Fruit fly (Drosophila melanogaster): ENCODE results near the gene Or83a.

Gene Or83a

dm6 chr3R:5385761-5386160 is 13.2 kb downstream of the Or83a start:
- TF ChIP-seq CG8159 (tag; optimal IDR thresholded peaks at IDR 0.05): no peak
- TF ChIP-seq CG17806 (tag; optimal IDR thresholded peaks at IDR 0.05): peak; percentile 13
- TF ChIP-seq gl (tag; optimal IDR thresholded peaks at IDR 0.05): peak; percentile 19
- peak; percentile 98 for TF ChIP-seq EcR (GFP tag; optimal IDR thresholded peaks at IDR 0.05)
- no peak for TF ChIP-seq fd96Ca (GFP tag; IDR thresholded peaks at IDR 0.05)

DNA sequence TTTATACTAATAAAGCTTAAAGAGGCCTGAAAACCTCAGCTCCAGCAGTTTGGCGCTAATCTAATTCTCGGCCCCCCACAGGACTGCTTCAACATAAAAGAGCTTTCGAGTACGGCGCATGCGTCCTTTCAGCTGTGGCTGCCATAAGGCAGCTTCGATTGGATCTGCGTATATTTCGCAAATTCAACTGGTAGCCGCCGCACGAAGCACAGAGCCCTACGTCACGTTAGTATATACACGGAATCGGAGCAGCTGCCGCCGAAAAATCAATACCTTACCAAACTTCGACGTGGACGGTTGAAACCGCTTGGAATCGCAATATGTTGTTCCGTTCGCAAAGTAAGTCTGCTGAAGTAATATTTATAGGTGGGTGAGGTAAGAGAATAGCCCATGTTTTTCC is 22.4 kb downstream of the Or83a start, which contains the start of gene 7B2:
Gene 7B2, plus strand, starts transcription at position 169 of the 400 bp plus-strand sequence.
- TF ChIP-seq Pif1B (GFP tag; optimal IDR thresholded peaks at IDR 0.05): no peak

- TF ChIP-seq CG8301 (tag; optimal IDR thresholded peaks at IDR 0.05) (no peak), fd96Ca (GFP tag; IDR thresholded peaks at IDR 0.05) (no peak), CG8159 (tag; optimal IDR thresholded peaks at IDR 0.05) (no peak), CG14655 (GFP tag; optimal IDR thresholded peaks at IDR 0.05) (no peak), D1 (tag; optimal IDR thresholded peaks at IDR 0.05) (no peak), CG17806 (tag; optimal IDR thresholded peaks at IDR 0.05) (no peak), CG4496 (GFP tag; IDR thresholded peaks at IDR 0.05) (no peak), Snoo (tag; optimal IDR thresholded peaks at IDR 0.05) (no peak), CG10348 (GFP tag; IDR thresholded peaks at IDR 0.05) (no peak), CG13204 (GFP tag; optimal IDR thresholded peaks at IDR 0.05) (no peak), Pif1B (GFP tag; optimal IDR thresholded peaks at IDR 0.05) (no peak), EcR (GFP tag; optimal IDR thresholded peaks at IDR 0.05) (no peak), CG34367 (tag; optimal IDR thresholded peaks at IDR 0.05) (no peak), rn (GFP tag; IDR thresholded peaks at IDR 0.05) (no peak)
Observed at dm6 chr3R:5374720-5375119, 24.3 kb downstream of the Or83a start, which contains the start of the genes hd and CG14667. Gene hd, minus strand, starts transcription at chr3R:5374962. Gene CG14667, plus strand, starts transcription at chr3R:5375022.

DNA sequence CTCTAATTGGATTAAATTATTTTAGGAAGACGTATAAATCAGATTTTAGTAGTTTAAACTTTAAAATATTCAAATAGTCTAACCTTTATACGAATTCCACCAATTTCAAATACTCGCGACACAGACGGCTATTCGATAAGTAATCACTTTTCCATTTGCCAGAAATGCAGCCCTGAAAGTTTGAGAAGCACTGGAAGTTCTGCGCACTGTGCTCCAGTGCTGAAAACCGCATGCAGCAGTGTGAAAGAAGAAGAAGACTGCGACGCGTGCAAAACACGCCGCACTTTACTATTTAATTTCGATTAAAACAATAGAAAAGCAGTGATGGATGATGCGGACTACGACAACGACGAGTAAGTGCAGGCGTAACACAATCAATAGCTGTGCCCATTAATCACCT is 27.4 kb downstream of the Or83a start, which contains the start of gene Polr2F:
Gene Polr2F, plus strand, starts transcription at position 233 of the 400 bp plus-strand sequence.
- TF ChIP-seq gl (tag; optimal IDR thresholded peaks at IDR 0.05) (no peak), CG12605 (GFP tag; IDR thresholded peaks at IDR 0.05) (no peak), CG34367 (tag; optimal IDR thresholded peaks at IDR 0.05) (peak; percentile 1), Ets98B (GFP tag; IDR thresholded peaks at IDR 0.05) (peak; percentile 66), EcR (GFP tag; optimal IDR thresholded peaks at IDR 0.05) (no peak), Pif1A (GFP tag; optimal IDR thresholded peaks at IDR 0.05) (no peak), fd96Ca (GFP tag; IDR thresholded peaks at IDR 0.05) (peak; percentile 36; the same call in 1 of the 3 replicates), CG8159 (tag; optimal IDR thresholded peaks at IDR 0.05) (no peak), rn (GFP tag; IDR thresholded peaks at IDR 0.05) (peak; percentile 33; the same call in 1 of the 2 replicates), CG10348 (GFP tag; IDR thresholded peaks at IDR 0.05) (0 out of 2 replicates have a peak, but pooled peaks have one; percentile 10), CG14655 (GFP tag; optimal IDR thresholded peaks at IDR 0.05) (no peak), CG17806 (tag; optimal IDR thresholded peaks at IDR 0.05) (peak; percentile 40), CG13204 (GFP tag; optimal IDR thresholded peaks at IDR 0.05) (no peak), CG9948 (tag; optimal IDR thresholded peaks at IDR 0.05) (peak; percentile 17), CG4496 (GFP tag; IDR thresholded peaks at IDR 0.05) (peak; percentile 81), D1 (tag; optimal IDR thresholded peaks at IDR 0.05) (no peak), Snoo (tag; optimal IDR thresholded peaks at IDR 0.05) (peak; percentile 60), Pif1B (GFP tag; optimal IDR thresholded peaks at IDR 0.05) (no peak), CG15710 (tag; optimal IDR thresholded peaks at IDR 0.05) (peak; percentile 54), CG8301 (tag; optimal IDR thresholded peaks at IDR 0.05) (no peak), CG32121 (GFP tag; IDR thresholded peaks at IDR 0.05) (peak; percentile 45; the same call in 1 of the 2 replicates)

DNA sequence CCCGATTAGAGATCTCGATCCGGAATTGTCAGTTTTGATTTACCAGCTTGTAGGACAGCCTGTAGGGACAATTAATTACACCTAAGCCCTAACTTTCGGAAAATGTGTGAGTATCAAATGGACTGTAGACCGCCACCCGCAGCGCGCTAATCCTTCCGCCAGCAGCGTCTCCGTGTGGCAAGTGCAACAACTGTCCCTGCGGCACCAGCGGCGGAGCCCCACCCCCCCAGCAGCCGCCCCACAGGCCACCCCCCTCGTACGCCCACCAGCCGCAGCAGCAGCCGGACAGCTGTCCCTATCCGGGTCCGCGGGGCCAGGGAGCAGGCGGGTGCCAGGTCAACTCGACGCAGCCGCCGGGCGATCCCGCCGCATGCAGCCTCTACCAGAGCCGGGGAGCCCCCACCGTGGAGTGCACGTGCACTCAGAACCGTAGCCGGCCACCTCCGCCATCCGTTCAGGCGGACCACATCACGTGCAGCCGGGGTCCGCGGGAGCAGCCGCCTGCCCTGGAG is 29.4 kb downstream of the Or83a start, which contains the start of the genes CG31542 and CG34277:
Gene CG31542, plus strand, starts transcription at position 51 of the 512 bp plus-strand sequence.
Gene CG34277, plus strand, starts transcription at position 51 of the 512 bp plus-strand sequence.
- TF ChIP-seq CG8159 (tag; optimal IDR thresholded peaks at IDR 0.05) (no peak), Pif1A (GFP tag; optimal IDR thresholded peaks at IDR 0.05) (no peak), CG34367 (tag; optimal IDR thresholded peaks at IDR 0.05) (no peak), EcR (GFP tag; optimal IDR thresholded peaks at IDR 0.05) (no peak), Pif1B (GFP tag; optimal IDR thresholded peaks at IDR 0.05) (no peak), CG9948 (tag; optimal IDR thresholded peaks at IDR 0.05) (no peak), rn (GFP tag; IDR thresholded peaks at IDR 0.05) (no peak), CG12605 (GFP tag; IDR thresholded peaks at IDR 0.05) (no peak), CG13204 (GFP tag; optimal IDR thresholded peaks at IDR 0.05) (no peak), D1 (tag; optimal IDR thresholded peaks at IDR 0.05) (no peak), CG10348 (GFP tag; IDR thresholded peaks at IDR 0.05) (no peak), CG8301 (tag; optimal IDR thresholded peaks at IDR 0.05) (no peak), Snoo (tag; optimal IDR thresholded peaks at IDR 0.05) (no peak), CG15710 (tag; optimal IDR thresholded peaks at IDR 0.05) (no peak), fd96Ca (GFP tag; IDR thresholded peaks at IDR 0.05) (no peak), Ets98B (GFP tag; IDR thresholded peaks at IDR 0.05) (no peak), CG4496 (GFP tag; IDR thresholded peaks at IDR 0.05) (no peak), CG32121 (GFP tag; IDR thresholded peaks at IDR 0.05) (no peak), CG14655 (GFP tag; optimal IDR thresholded peaks at IDR 0.05) (no peak), gl (tag; optimal IDR thresholded peaks at IDR 0.05) (no peak)

DNA sequence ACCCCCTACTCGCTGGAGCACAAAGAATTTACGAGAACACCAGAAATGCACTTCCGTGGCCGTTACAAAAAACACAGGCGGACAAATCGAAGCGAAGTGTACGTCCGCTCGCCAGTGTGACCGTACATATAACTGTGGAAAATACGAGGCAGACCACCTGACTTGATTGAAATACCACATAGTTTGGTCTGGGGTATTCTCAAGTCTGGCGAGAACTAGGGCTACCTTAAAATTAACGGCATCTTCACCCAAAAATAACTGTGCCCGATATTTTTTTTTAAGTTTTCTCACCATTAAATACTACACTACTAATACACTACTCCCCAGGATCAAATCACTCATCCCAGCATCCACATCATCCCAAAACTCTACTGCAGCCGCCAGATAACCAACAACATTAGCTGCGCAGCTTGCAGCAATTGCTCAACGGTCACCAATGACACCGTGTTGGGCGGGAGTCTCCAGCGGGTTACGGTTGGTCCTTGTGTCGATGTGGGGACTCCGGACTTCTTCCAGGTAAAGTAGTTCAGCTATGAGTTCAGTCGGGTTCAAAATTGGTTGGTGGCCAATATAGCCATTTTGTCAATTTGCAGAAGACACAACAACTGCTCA is 30.7 kb downstream of the Or83a start, which contains the start of gene Cerk:
Gene Cerk, minus strand, starts transcription at position 137 of the 612 bp plus-strand sequence.
- TF ChIP-seq CG12605 (GFP tag; IDR thresholded peaks at IDR 0.05): no peak
- no peak for TF ChIP-seq rn (GFP tag; IDR thresholded peaks at IDR 0.05)
- no peak for TF ChIP-seq gl (tag; optimal IDR thresholded peaks at IDR 0.05)
- TF ChIP-seq CG17806 (tag; optimal IDR thresholded peaks at IDR 0.05): no peak
- TF ChIP-seq D1 (tag; optimal IDR thresholded peaks at IDR 0.05): no peak
- peak; percentile 32; the same call in 1 of the 3 replicates for TF ChIP-seq fd96Ca (GFP tag; IDR thresholded peaks at IDR 0.05)
- TF ChIP-seq CG8301 (tag; optimal IDR thresholded peaks at IDR 0.05): no peak
- TF ChIP-seq EcR (GFP tag; optimal IDR thresholded peaks at IDR 0.05): no peak
- TF ChIP-seq Pif1B (GFP tag; optimal IDR thresholded peaks at IDR 0.05): no peak
- TF ChIP-seq CG13204 (GFP tag; optimal IDR thresholded peaks at IDR 0.05): no peak
- TF ChIP-seq Snoo (tag; optimal IDR thresholded peaks at IDR 0.05): no peak
- no peak for TF ChIP-seq CG15710 (tag; optimal IDR thresholded peaks at IDR 0.05)
- no peak for TF ChIP-seq Pif1A (GFP tag; optimal IDR thresholded peaks at IDR 0.05)
- no peak for TF ChIP-seq CG10348 (GFP tag; IDR thresholded peaks at IDR 0.05)
- no peak for TF ChIP-seq CG9948 (tag; optimal IDR thresholded peaks at IDR 0.05)
- no peak; the same call in 1 of the 2 replicates for TF ChIP-seq CG32121 (GFP tag; IDR thresholded peaks at IDR 0.05)
- no peak for TF ChIP-seq CG14655 (GFP tag; optimal IDR thresholded peaks at IDR 0.05)
- TF ChIP-seq CG4496 (GFP tag; IDR thresholded peaks at IDR 0.05): peak; percentile 65
- no peak for TF ChIP-seq CG34367 (tag; optimal IDR thresholded peaks at IDR 0.05)
- peak; percentile 11 for TF ChIP-seq CG8159 (tag; optimal IDR thresholded peaks at IDR 0.05)
- peak; percentile 11; the same call in 1 of the 2 replicates for TF ChIP-seq Ets98B (GFP tag; IDR thresholded peaks at IDR 0.05)

Data from whole organism, pupa.